Worm (Caenorhabditis elegans) whole organism, L1 larva: ENCODE data around the gene msp-40.

ENCODE experiments used
- C04F5.9 ChIP-seq: sonication (generic microtip); optimal IDR thresholded peaks from 2 replicates; lab custom pipeline; 2016; ENCODE audit warnings: missing genetic modification characterization, missing compliant biosample characterization
- C34B4.2 ChIP-seq: sonication (generic microtip); optimal IDR thresholded peaks from 2 replicates; lab custom pipeline; 2017; ENCODE audit warnings: mild to moderate bottlenecking, missing genetic modification characterization, missing compliant biosample characterization
- Y116A8C.19 ChIP-seq: sonication (generic microtip); optimal IDR thresholded peaks from 2 replicates; lab custom pipeline; 2016; ENCODE audit warnings: missing compliant biosample characterization, missing genetic modification characterization, borderline replicate concordance
- ceh-63 ChIP-seq: fragments of 200-800 bp; sonication (Bioruptor generic); optimal IDR thresholded peaks from 2 replicates; lab custom pipeline; 2018; ENCODE audit warnings: mild to moderate bottlenecking, missing genetic modification characterization, missing compliant biosample characterization
- ceh-8 ChIP-seq: fragments of 200-800 bp; sonication (Bioruptor generic); optimal IDR thresholded peaks from 2 replicates; lab custom pipeline; 2018; ENCODE audit warnings: mild to moderate bottlenecking, missing genetic modification characterization, moderate library complexity, missing compliant biosample characterization
- ceh-82 ChIP-seq, 3 experiments: fragments of 150-350 bp in 1 of 3; sonication (generic microtip) in 2 of 3; optimal IDR thresholded peaks; 2 replicates each; lab custom pipeline; 2014 to 2017; ENCODE audit warnings: missing biosample characterization in 3 of 3, missing genetic modification characterization in 3 of 3
- ceh-88 ChIP-seq: fragments of 200-800 bp; sonication (Bioruptor generic); IDR thresholded peaks from 2 replicates; pipeline ENCODE4 v1.3.6; 2022; ENCODE audit warnings: missing genetic modification characterization, missing compliant biosample characterization
- ceh-90 ChIP-seq: sonication (generic microtip); optimal IDR thresholded peaks from 2 replicates; lab custom pipeline; 2016; ENCODE audit warnings: missing genetic modification characterization, missing compliant biosample characterization
- ces-1 ChIP-seq: fragments of 150-350 bp; optimal IDR thresholded peaks from 2 replicates; lab custom pipeline; 2014; ENCODE audit warnings: missing biosample characterization, missing genetic modification reagents, missing genetic modification characterization
- dpl-1 ChIP-seq, 3 experiments: fragments of 150-350 bp in 2 of 3; sonication (generic microtip) in 1 of 3; optimal IDR thresholded peaks; 2 replicates each; lab custom pipeline; 2014 to 2017; ENCODE audit warnings: missing biosample characterization in 3 of 3, missing genetic modification characterization in 3 of 3, missing genetic modification reagents in 3 of 3
- efl-1 ChIP-seq, 4 experiments: fragments of 150-350 bp; optimal IDR thresholded peaks in 3 of 4; peaks in 1 of 4; 1 replicate in 1 of 4; 2 replicates in 3 of 4; lab custom pipeline; 2014; ENCODE audit warnings: missing biosample characterization in 2 of 4, missing genetic modification characterization in 2 of 4, missing genetic modification reagents in 2 of 4
- efl-3 ChIP-seq: fragments of 200-800 bp; sonication (Bioruptor generic); optimal IDR thresholded peaks from 2 replicates; lab custom pipeline; 2018; ENCODE audit warnings: mild to moderate bottlenecking, missing genetic modification characterization, missing compliant biosample characterization
- egl-27 ChIP-seq, 2 experiments: fragments of 150-350 bp in 1 of 2; sonication (generic microtip); optimal IDR thresholded peaks; 3 replicates each; lab custom pipeline; 2017 to 2018; ENCODE audit warnings: missing biosample characterization in 2 of 2, missing genetic modification characterization in 2 of 2, missing genetic modification reagents in 2 of 2
- elt-2 ChIP-seq: sonication (generic microtip); optimal IDR thresholded peaks from 2 replicates; lab custom pipeline; 2016; ENCODE audit warnings: missing genetic modification characterization, mild to moderate bottlenecking, inconsistent platforms, missing compliant biosample characterization, missing genetic modification reagents
- elt-3 ChIP-seq, 6 experiments: fragments of 150-350 bp in 1 of 6; sonication (generic microtip); optimal IDR thresholded peaks; 2 replicates each; lab custom pipeline; 2017 to 2018; ENCODE audit warnings: missing biosample characterization in 6 of 6, missing genetic modification characterization in 6 of 6, inconsistent platforms in 1 of 6
- ets-5 ChIP-seq: fragments of 200-800 bp; sonication (Bioruptor generic); IDR thresholded peaks from 2 replicates; pipeline ENCODE4 v1.3.6; 2022; ENCODE audit warnings: missing genetic modification characterization, missing compliant biosample characterization
- fkh-8 ChIP-seq: sonication (generic microtip); optimal IDR thresholded peaks from 2 replicates; lab custom pipeline; 2016; ENCODE audit warnings: mild to moderate bottlenecking, missing genetic modification characterization, missing compliant biosample characterization
- fos-1 ChIP-seq: fragments of 150-350 bp; optimal IDR thresholded peaks from 2 replicates; lab custom pipeline; 2014; ENCODE audit warnings: missing biosample characterization, missing genetic modification characterization
- hlh-17 ChIP-seq: fragments of 200-800 bp; sonication (Bioruptor generic); optimal IDR thresholded peaks from 2 replicates; lab custom pipeline; 2018; ENCODE audit warnings: missing genetic modification characterization, mild to moderate bottlenecking, missing compliant biosample characterization, moderate library complexity, borderline replicate concordance
- hlh-4 ChIP-seq: sonication (generic microtip); optimal IDR thresholded peaks from 2 replicates; lab custom pipeline; 2016; ENCODE audit warnings: mild to moderate bottlenecking, missing genetic modification characterization, missing compliant biosample characterization
- hpl-2 ChIP-seq: fragments of 150-350 bp; optimal IDR thresholded peaks from 2 replicates; lab custom pipeline; 2014; ENCODE audit warnings: missing biosample characterization, missing genetic modification reagents, missing genetic modification characterization
- irx-1 ChIP-seq: sonication (generic microtip); optimal IDR thresholded peaks from 2 replicates; lab custom pipeline; 2016; ENCODE audit warnings: missing genetic modification characterization, missing compliant biosample characterization
- jun-1 ChIP-seq: fragments of 150-350 bp; optimal IDR thresholded peaks from 2 replicates; lab custom pipeline; 2014; ENCODE audit warnings: missing biosample characterization, missing genetic modification reagents, missing genetic modification characterization
- lin-13 ChIP-seq: fragments of 150-350 bp; optimal IDR thresholded peaks from 2 replicates; lab custom pipeline; 2014; ENCODE audit warnings: missing biosample characterization, missing genetic modification reagents, missing genetic modification characterization
- lin-15B ChIP-seq: fragments of 150-350 bp; sonication (generic microtip); optimal IDR thresholded peaks from 3 replicates; lab custom pipeline; 2014; ENCODE audit warnings: missing biosample characterization, missing genetic modification characterization
- lin-35 ChIP-seq, 2 experiments: fragments of 150-350 bp; optimal IDR thresholded peaks; 2 replicates each; lab custom pipeline; 2014; ENCODE audit warnings: missing biosample characterization in 2 of 2, missing genetic modification characterization in 2 of 2, missing genetic modification reagents in 2 of 2
- lin-39 ChIP-seq: fragments of 150-350 bp; optimal IDR thresholded peaks from 2 replicates; lab custom pipeline; 2014; ENCODE audit warnings: missing biosample characterization, missing genetic modification reagents, missing genetic modification characterization
- nhr-11 ChIP-seq: fragments of 150-350 bp; optimal IDR thresholded peaks from 2 replicates; lab custom pipeline; 2014; ENCODE audit warnings: missing biosample characterization, missing genetic modification characterization
- nhr-19 ChIP-seq: fragments of 200-800 bp; sonication (Bioruptor generic); conservative IDR thresholded peaks from 2 replicates; pipeline ENCODE4 v1.3.6; 2022; ENCODE audit warnings: missing genetic modification characterization, missing compliant biosample characterization
- nhr-20 ChIP-seq: sonication (generic microtip); optimal IDR thresholded peaks from 2 replicates; lab custom pipeline; 2016; ENCODE audit warnings: mild to moderate bottlenecking, missing genetic modification characterization, missing compliant biosample characterization
- nhr-71 ChIP-seq: sonication (generic microtip); optimal IDR thresholded peaks from 2 replicates; lab custom pipeline; 2016; ENCODE audit warnings: mild to moderate bottlenecking, missing genetic modification characterization, moderate library complexity, missing compliant biosample characterization
- nhr-76 ChIP-seq: sonication (generic microtip); optimal IDR thresholded peaks from 2 replicates; lab custom pipeline; 2017; ENCODE audit warnings: missing biosample characterization, missing genetic modification characterization
- nhr-77 ChIP-seq: fragments of 150-350 bp; optimal IDR thresholded peaks from 2 replicates; lab custom pipeline; 2014; ENCODE audit warnings: missing biosample characterization, missing genetic modification characterization
- nhr-84 ChIP-seq: sonication (generic microtip); optimal IDR thresholded peaks from 2 replicates; lab custom pipeline; 2017; ENCODE audit warnings: missing biosample characterization, missing genetic modification characterization
- nhr-90 ChIP-seq: sonication (generic microtip); optimal IDR thresholded peaks from 2 replicates; lab custom pipeline; 2016; ENCODE audit warnings: mild to moderate bottlenecking, missing genetic modification characterization, missing compliant biosample characterization; ENCODE audit not compliant: poor library complexity
- pag-3 ChIP-seq: sonication (generic microtip); optimal IDR thresholded peaks from 2 replicates; lab custom pipeline; 2017; ENCODE audit warnings: missing genetic modification characterization, mild to moderate bottlenecking, missing compliant biosample characterization, antibody characterized with exemption, borderline replicate concordance; ENCODE audit not compliant: insufficient read depth
- pax-3 ChIP-seq: fragments of 200-800 bp; sonication (Bioruptor generic); optimal IDR thresholded peaks from 2 replicates; lab custom pipeline; 2018; ENCODE audit warnings: mild to moderate bottlenecking, missing genetic modification characterization, moderate library complexity, missing compliant biosample characterization
- pqm-1 ChIP-seq: sonication (generic microtip); optimal IDR thresholded peaks from 3 replicates; lab custom pipeline; 2017; ENCODE audit warnings: missing biosample characterization, missing genetic modification characterization
- skn-1 ChIP-seq: fragments of 150-350 bp; optimal IDR thresholded peaks from 2 replicates; lab custom pipeline; 2014; ENCODE audit warnings: missing biosample characterization, missing genetic modification characterization
- snpc-4 ChIP-seq: fragments of 150-350 bp; optimal IDR thresholded peaks from 2 replicates; lab custom pipeline; 2014; ENCODE audit warnings: missing biosample characterization, missing genetic modification characterization
- sox-4 ChIP-seq: sonication (generic microtip); optimal IDR thresholded peaks from 2 replicates; lab custom pipeline; 2016; ENCODE audit warnings: missing genetic modification characterization, missing compliant biosample characterization
- sptf-1 ChIP-seq: fragments of 150-350 bp; optimal IDR thresholded peaks from 2 replicates; lab custom pipeline; 2014; ENCODE audit warnings: missing biosample characterization, missing genetic modification characterization
- sup-37 ChIP-seq: fragments of 200-800 bp; sonication (Bioruptor generic); optimal IDR thresholded peaks from 2 replicates; lab custom pipeline; 2018; ENCODE audit warnings: mild to moderate bottlenecking, missing genetic modification characterization, missing compliant biosample characterization
- swsn-7 ChIP-seq: sonication (generic microtip); optimal IDR thresholded peaks from 2 replicates; lab custom pipeline; 2016; ENCODE audit warnings: missing genetic modification characterization, missing compliant biosample characterization
- tbx-2 ChIP-seq: sonication (generic microtip); optimal IDR thresholded peaks from 2 replicates; lab custom pipeline; 2016; ENCODE audit warnings: missing genetic modification characterization, missing compliant biosample characterization
- tlp-1 ChIP-seq: fragments of 150-350 bp; optimal IDR thresholded peaks from 2 replicates; lab custom pipeline; 2014; ENCODE audit warnings: missing biosample characterization, missing genetic modification characterization
- unc-130 ChIP-seq: fragments of 150-350 bp; optimal IDR thresholded peaks from 2 replicates; lab custom pipeline; 2017; ENCODE audit warnings: missing biosample characterization, missing genetic modification characterization, inconsistent platforms
- unc-30 ChIP-seq: sonication (generic microtip); optimal IDR thresholded peaks from 2 replicates; lab custom pipeline; 2017; ENCODE audit warnings: missing biosample characterization, missing genetic modification characterization
- unc-62 ChIP-seq: fragments of 150-350 bp; optimal IDR thresholded peaks from 2 replicates; lab custom pipeline; 2014; ENCODE audit warnings: missing biosample characterization, missing genetic modification reagents, missing genetic modification characterization
- unc-86 ChIP-seq: sonication (generic microtip); optimal IDR thresholded peaks from 2 replicates; lab custom pipeline; 2016; ENCODE audit warnings: missing genetic modification characterization, missing compliant biosample characterization
- vab-15 ChIP-seq: sonication (generic microtip); optimal IDR thresholded peaks from 2 replicates; lab custom pipeline; 2017; ENCODE audit warnings: missing genotype, mild to moderate bottlenecking, missing genetic modification characterization, missing compliant biosample characterization
- xbp-1 ChIP-seq: sonication (generic microtip); optimal IDR thresholded peaks from 2 replicates; lab custom pipeline; 2016; ENCODE audit warnings: missing genetic modification characterization, missing compliant biosample characterization
- ztf-4 ChIP-seq: fragments of 150-350 bp; optimal IDR thresholded peaks from 2 replicates; lab custom pipeline; 2014; ENCODE audit warnings: missing biosample characterization, missing genetic modification characterization

Gene msp-40

DNA sequence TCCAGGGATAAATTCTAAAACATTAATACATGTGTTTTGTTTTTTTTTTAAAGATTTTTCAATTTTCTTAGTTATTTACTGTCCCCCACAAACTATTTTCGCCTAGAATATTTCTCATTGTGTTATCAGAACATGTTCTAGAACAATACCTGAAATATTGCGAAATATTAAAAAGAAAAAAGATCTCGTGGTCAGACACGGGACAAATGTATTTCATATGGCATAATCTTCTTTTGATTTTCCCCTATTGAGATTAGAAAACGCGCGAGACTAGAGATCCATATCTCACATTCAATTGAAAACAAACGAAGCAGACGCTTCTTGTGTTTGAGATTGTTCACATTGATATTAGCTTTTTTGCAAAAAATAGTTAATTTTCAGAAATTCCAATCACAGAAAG lies 30.9 kb downstream of the msp-40 start:
- TF ChIP-seq ceh-82 (tag; optimal IDR thresholded peaks at IDR 0.05; lab: Kevin White, UChicago) (no peak), sptf-1 (tag; lab: Kevin White, UChicago) (no peak), irx-1 (tag; lab: Kevin White, UChicago) (no peak), lin-15B (tag; lab: Kevin White, UChicago) (no peak), sup-37 (GFP tag; lab: Kevin White, UChicago) (no peak), unc-130 (tag; lab: Kevin White, UChicago) (no peak), C04F5.9 (no peak), ceh-8 (GFP tag; lab: Kevin White, UChicago) (no peak), fos-1 (tag; lab: Kevin White, UChicago) (no peak), nhr-19 (GFP tag; lab: Robert Waterston, UW) (no peak), xbp-1 (tag; lab: Kevin White, UChicago) (no peak), tbx-2 (tag; lab: Kevin White, UChicago) (no peak), unc-62 (GFP tag; lab: Kevin White, UChicago) (no peak), Y116A8C.19 (tag; lab: Kevin White, UChicago) (no peak), snpc-4 (tag; lab: Kevin White, UChicago) (no peak), ets-5 (GFP tag; lab: Robert Waterston, UW) (no peak), nhr-20 (peak; percentile 57), efl-1 (optimal IDR thresholded peaks at IDR 0.05; lab: Kevin White, UChicago) (no peak), efl-1 (GFP tag; optimal IDR thresholded peaks at IDR 0.05 in 1 of 2; lab: Kevin White, UChicago) (no peak), efl-3 (no peak), unc-30 (no peak), pqm-1 (tag; lab: Kevin White, UChicago) (no peak), lin-13 (GFP tag; lab: Kevin White, UChicago) (peak; percentile 26), nhr-76 (tag; lab: Kevin White, UChicago) (no peak), unc-86 (tag; lab: Kevin White, UChicago) (no peak), hpl-2 (GFP tag; lab: Kevin White, UChicago) (no peak), nhr-90 (no peak), elt-2 (peak; percentile 11), nhr-71 (tag; lab: Kevin White, UChicago) (peak; percentile 64), ces-1 (no peak), elt-3 (tag; optimal IDR thresholded peaks at IDR 0.05; lab: Kevin White, UChicago) (peak in 1 of 6 experiments; percentile 56), swsn-7 (no peak), vab-15 (tag; lab: Kevin White, UChicago) (no peak), hlh-17 (no peak), skn-1 (tag; lab: Kevin White, UChicago) (peak; percentile 57), nhr-11 (tag; lab: Kevin White, UChicago) (no peak), jun-1 (no peak), lin-39 (tag; lab: Kevin White, UChicago) (no peak), pax-3 (tag; lab: Kevin White, UChicago) (peak; percentile 38), dpl-1 (GFP tag; optimal IDR thresholded peaks at IDR 0.05; lab: Kevin White, UChicago) (peak; percentile 1 to 41 (median 7)), fkh-8 (tag; lab: Kevin White, UChicago) (peak; percentile 45), lin-35 (GFP tag; optimal IDR thresholded peaks at IDR 0.05; lab: Kevin White, UChicago) (peak in 1 of 2 experiments; percentile 58), ceh-88 (GFP tag; lab: Robert Waterston, UW) (no peak), sox-4 (peak; percentile 26), hlh-4 (no peak), ceh-90 (tag; lab: Kevin White, UChicago) (no peak), ztf-4 (tag; lab: Kevin White, UChicago) (no peak), pag-3 (tag; lab: Kevin White, UChicago) (no peak), egl-27 (tag; optimal IDR thresholded peaks at IDR 0.05; lab: Kevin White, UChicago) (no peak), ceh-63 (no peak), C34B4.2 (no peak), tlp-1 (no peak), nhr-84 (tag; lab: Kevin White, UChicago) (no peak), nhr-77 (no peak)
